Fruit fly (Drosophila melanogaster) whole organism, embryonic: Measurements from ENCODE around the gene TwdlC.

Experiments
- ATbp ChIP-seq: fragments of 200-800 bp; sonication (Bioruptor generic); optimal IDR thresholded peaks from 2 replicates; lab custom pipeline; 2017; ENCODE audit warnings: missing biosample characterization, mild to moderate bottlenecking, missing genetic modification characterization, missing genetic modification reagents
- Bteb2 ChIP-seq: fragments of 200-800 bp; sonication (Bioruptor generic); optimal IDR thresholded peaks from 2 replicates; lab custom pipeline; 2016; ENCODE audit warnings: missing biosample characterization, missing genetic modification characterization
- C15 ChIP-seq: fragments of 200-800 bp; sonication (Bioruptor generic); IDR thresholded peaks from 3 replicates; pipeline ENCODE4 v1.3.6; 2022; ENCODE audit warnings: missing biosample characterization, missing genetic modification characterization
- CG10979 ChIP-seq: fragments of 200-800 bp; sonication (Bioruptor generic); optimal IDR thresholded peaks from 2 replicates; lab custom pipeline; 2018; ENCODE audit warnings: missing biosample characterization, mild to moderate bottlenecking, missing genetic modification characterization, moderate library complexity
- CG12219 ChIP-seq: fragments of 200-800 bp; sonication (Bioruptor generic); optimal IDR thresholded peaks from 3 replicates; lab custom pipeline; 2018; ENCODE audit warnings: missing biosample characterization, mild to moderate bottlenecking, missing genetic modification characterization
- CG12659 ChIP-seq: fragments of 200-800 bp; sonication (Bioruptor generic); optimal IDR thresholded peaks from 3 replicates; lab custom pipeline; 2017; ENCODE audit warnings: mild to moderate bottlenecking, missing biosample characterization, missing genetic modification reagents, missing genetic modification characterization
- CG15601 ChIP-seq: fragments of 200-800 bp; sonication (Bioruptor generic); optimal IDR thresholded peaks from 3 replicates; lab custom pipeline; 2019; ENCODE audit warnings: missing biosample characterization, mild to moderate bottlenecking, missing genetic modification characterization, moderate library complexity
- CG1602 ChIP-seq: fragments of 200-800 bp; sonication (Bioruptor generic); optimal IDR thresholded peaks from 3 replicates; lab custom pipeline; 2016; ENCODE audit warnings: missing biosample characterization, missing genetic modification characterization
- CG17361 ChIP-seq: fragments of 200-800 bp; sonication (Bioruptor generic); IDR thresholded peaks from 3 replicates; pipeline ENCODE4 v1.3.6; 2022; ENCODE audit warnings: missing biosample characterization, missing genetic modification characterization
- CG2129 ChIP-seq: fragments of 200-800 bp; sonication (Bioruptor generic); IDR thresholded peaks from 2 replicates; pipeline ENCODE4 v1.3.6; 2022; ENCODE audit warnings: missing biosample characterization, missing genetic modification characterization; ENCODE audit not compliant: partially characterized antibody
- CG2712 ChIP-seq: fragments of 200-800 bp; optimal IDR thresholded peaks from 3 replicates; lab custom pipeline; 2019; ENCODE audit warnings: missing biosample characterization, mild to moderate bottlenecking, missing genetic modification characterization, moderate library complexity
- CG30431 ChIP-seq: fragments of 200-800 bp; sonication (Bioruptor generic); optimal IDR thresholded peaks from 2 replicates; lab custom pipeline; 2017; ENCODE audit warnings: missing biosample characterization, missing genetic modification characterization
- CG34376 ChIP-seq: fragments of 200-800 bp; sonication (Bioruptor generic); optimal IDR thresholded peaks from 2 replicates; lab custom pipeline; 2018; ENCODE audit warnings: missing biosample characterization, mild to moderate bottlenecking, missing genetic modification characterization
- CG34422 ChIP-seq: fragments of 200-800 bp; sonication (Bioruptor generic); IDR thresholded peaks from 3 replicates; pipeline ENCODE4 v1.3.6; 2022; ENCODE audit warnings: missing biosample characterization, missing genetic modification characterization
- CG4404 ChIP-seq: fragments of 200-800 bp; sonication (Bioruptor generic); IDR thresholded peaks from 2 replicates; pipeline ENCODE4 v1.3.6; 2022; ENCODE audit warnings: missing biosample characterization, missing genetic modification characterization
- CG5180 ChIP-seq: fragments of 200-800 bp; sonication (Bioruptor generic); optimal IDR thresholded peaks from 3 replicates; lab custom pipeline; 2017; ENCODE audit warnings: missing biosample characterization, missing genetic modification characterization, mild to moderate bottlenecking, moderate library complexity, missing genetic modification reagents
- CG5245 ChIP-seq: fragments of 200-800 bp; sonication (Bioruptor generic); optimal IDR thresholded peaks from 3 replicates; lab custom pipeline; 2016; ENCODE audit warnings: missing biosample characterization, missing genetic modification characterization
- CG5953 ChIP-seq: fragments of 200-800 bp; sonication (Bioruptor generic); IDR thresholded peaks from 2 replicates; pipeline ENCODE4 v1.3.6; 2022; ENCODE audit warnings: missing biosample characterization, missing genetic modification characterization
- CG6654 ChIP-seq: fragments of 200-800 bp; sonication (Bioruptor generic); optimal IDR thresholded peaks from 2 replicates; lab custom pipeline; 2017; ENCODE audit warnings: missing biosample characterization, mild to moderate bottlenecking, missing genetic modification characterization
- CG8765 ChIP-seq: fragments of 200-800 bp; sonication (Bioruptor generic); IDR thresholded peaks from 2 replicates; pipeline ENCODE4 v1.3.6; 2022; ENCODE audit warnings: missing biosample characterization, missing genetic modification characterization
- CG8924 ChIP-seq: fragments of 200-800 bp; optimal IDR thresholded peaks from 3 replicates; lab custom pipeline; 2019; ENCODE audit warnings: missing biosample characterization, mild to moderate bottlenecking, missing genetic modification characterization, moderate library complexity
- CG9797 ChIP-seq: fragments of 200-800 bp; sonication (Bioruptor generic); optimal IDR thresholded peaks from 3 replicates; lab custom pipeline; 2018; ENCODE audit warnings: missing biosample characterization, mild to moderate bottlenecking, missing genetic modification characterization
- Dek ChIP-seq: fragments of 200-800 bp; sonication (Bioruptor generic); optimal IDR thresholded peaks from 3 replicates; lab custom pipeline; 2019; ENCODE audit warnings: missing biosample characterization, mild to moderate bottlenecking, missing genetic modification characterization, moderate library complexity
- Ets65A ChIP-seq: fragments of 200-800 bp; sonication (Bioruptor generic); peaks from one replicate; lab custom pipeline; 2016; ENCODE audit warnings: missing biosample characterization, missing genetic modification characterization
- Myb ChIP-seq: fragments of 200-800 bp; sonication (Bioruptor generic); optimal IDR thresholded peaks from 2 replicates; lab custom pipeline; 2016; ENCODE audit warnings: missing biosample characterization, missing genetic modification characterization
- Poxn ChIP-seq: fragments of 200-800 bp; sonication (Bioruptor generic); IDR thresholded peaks from 2 replicates; pipeline ENCODE4 v1.3.6; 2022; ENCODE audit warnings: missing biosample characterization, missing genetic modification characterization
- Sry-δ ChIP-seq: fragments of 200-800 bp; sonication (Bioruptor generic); optimal IDR thresholded peaks from 2 replicates; lab custom pipeline; 2016; ENCODE audit warnings: missing biosample characterization, missing genetic modification characterization
- abd-A ChIP-seq: fragments of 200-800 bp; sonication (Bioruptor generic); optimal IDR thresholded peaks from 3 replicates; lab custom pipeline; 2019; ENCODE audit warnings: missing biosample characterization, mild to moderate bottlenecking, missing genetic modification characterization, moderate library complexity
- ara ChIP-seq: fragments of 200-800 bp; sonication (Bioruptor generic); IDR thresholded peaks from 2 replicates; pipeline ENCODE4 v1.3.6; 2022; ENCODE audit warnings: missing biosample characterization, missing genetic modification characterization
- bab2 ChIP-seq: fragments of 200-800 bp; sonication (Bioruptor generic); optimal IDR thresholded peaks from 2 replicates; lab custom pipeline; 2016; ENCODE audit warnings: missing biosample characterization, missing genetic modification characterization
- bigmax ChIP-seq: fragments of 200-800 bp; sonication (Bioruptor generic); optimal IDR thresholded peaks from 2 replicates; lab custom pipeline; 2018; ENCODE audit warnings: missing biosample characterization, mild to moderate bottlenecking, missing genetic modification characterization
- caup ChIP-seq: fragments of 200-800 bp; sonication (Bioruptor generic); optimal IDR thresholded peaks from 3 replicates; lab custom pipeline; 2017; ENCODE audit warnings: missing biosample characterization, mild to moderate bottlenecking, missing genetic modification characterization, moderate library complexity; ENCODE audit not compliant: severe bottlenecking
- dmrt99B ChIP-seq: fragments of 200-800 bp; sonication (Bioruptor generic); optimal IDR thresholded peaks from 2 replicates; lab custom pipeline; 2018; ENCODE audit warnings: missing biosample characterization, mild to moderate bottlenecking, missing genetic modification characterization, moderate library complexity
- dpn ChIP-seq, 2 experiments: fragments of 200-800 bp; sonication (Bioruptor generic); optimal IDR thresholded peaks; 3 replicates each; lab custom pipeline; 2016; ENCODE audit warnings: missing biosample characterization in 2 of 2, missing genetic modification characterization in 2 of 2
- esg ChIP-seq: fragments of 200-800 bp; sonication (Bioruptor generic); conservative IDR thresholded peaks from 2 replicates; pipeline ENCODE4 v1.3.6; 2022; ENCODE audit warnings: missing biosample characterization, missing genetic modification characterization
- hbn ChIP-seq: fragments of 200-800 bp; sonication (Bioruptor generic); IDR thresholded peaks from 2 replicates; pipeline ENCODE4 v1.3.6; 2022; ENCODE audit warnings: missing biosample characterization, missing genetic modification characterization; ENCODE audit not compliant: partially characterized antibody
- hkb ChIP-seq, 2 experiments: fragments of 200-800 bp in 1 of 2; fragments of >200 bp in 1 of 2; sonication (Bioruptor generic) in 1 of 2; IDR thresholded peaks in 1 of 2; optimal IDR thresholded peaks in 1 of 2; 2 replicates each; pipeline versions ENCODE4 v1.3.6 to Lab custom; 2017 to 2022; ENCODE audit warnings: missing biosample characterization in 1 of 2, missing genetic modification characterization in 1 of 2
- kah ChIP-seq: fragments of 200-800 bp; sonication (Bioruptor generic); optimal IDR thresholded peaks from 2 replicates; lab custom pipeline; 2018; ENCODE audit warnings: missing biosample characterization, mild to moderate bottlenecking, missing genetic modification characterization
- ken ChIP-seq: fragments of 200-800 bp; sonication (Bioruptor generic); IDR thresholded peaks from 3 replicates; pipeline ENCODE4 v1.3.6; 2022; ENCODE audit warnings: missing biosample characterization, missing genetic modification characterization
- nmo ChIP-seq: fragments of 200-800 bp; sonication (Bioruptor generic); optimal IDR thresholded peaks from 2 replicates; lab custom pipeline; 2018; ENCODE audit warnings: missing biosample characterization, mild to moderate bottlenecking, missing genetic modification characterization, moderate library complexity
- oc ChIP-seq: fragments of 200-800 bp; sonication (Bioruptor generic); optimal IDR thresholded peaks from 2 replicates; lab custom pipeline; 2018; ENCODE audit warnings: missing biosample characterization, mild to moderate bottlenecking, missing genetic modification characterization, moderate library complexity
- pan ChIP-seq, 4 experiments: fragments of >200 bp in 3 of 4; fragments of 200-800 bp in 1 of 4; sonication (Bioruptor generic) in 1 of 4; optimal IDR thresholded peaks in 3 of 4; IDR thresholded peaks in 1 of 4; 2 replicates each; pipeline versions ENCODE4 v1.3.6 to Lab custom; 2017 to 2022; ENCODE audit warnings: missing biosample characterization in 2 of 4, missing genetic modification characterization in 2 of 4, mixed read lengths in 1 of 4
- pb ChIP-seq: fragments of 200-800 bp; sonication (Bioruptor generic); optimal IDR thresholded peaks from 3 replicates; lab custom pipeline; 2016; ENCODE audit warnings: missing biosample characterization, missing genetic modification characterization
- pros ChIP-seq: fragments of 200-800 bp; sonication (Bioruptor generic); optimal IDR thresholded peaks from 3 replicates; lab custom pipeline; 2019; ENCODE audit warnings: missing biosample characterization, mild to moderate bottlenecking, missing genetic modification characterization, moderate library complexity
- sim ChIP-seq: fragments of 200-800 bp; sonication (Bioruptor generic); IDR thresholded peaks from 2 replicates; pipeline ENCODE4 v1.3.6; 2022; ENCODE audit warnings: missing biosample characterization, missing genetic modification characterization
- sqz ChIP-seq: fragments of 200-800 bp; sonication (Bioruptor generic); optimal IDR thresholded peaks from 3 replicates; lab custom pipeline; 2018; ENCODE audit warnings: missing biosample characterization, mild to moderate bottlenecking, missing genetic modification characterization
- twi ChIP-seq: fragments of 200-800 bp; optimal IDR thresholded peaks from 2 replicates; lab custom pipeline; 2019; ENCODE audit warnings: missing biosample characterization, mild to moderate bottlenecking, missing genetic modification characterization, moderate library complexity
- vvl ChIP-seq: fragments of 200-800 bp; sonication (Bioruptor generic); IDR thresholded peaks from 2 replicates; pipeline ENCODE4 v1.3.6; 2022; ENCODE audit warnings: missing biosample characterization, missing genetic modification characterization

Gene TwdlC

dm6 chr3R:26954020-26954672 is 40.5 kb upstream of the TwdlC start (continued):
- TF ChIP-seq CG6654 (GFP tag; lab: Kevin White, UChicago) (no peak), hbn (GFP tag; lab: Robert Waterston, UW) (no peak), pan (optimal IDR thresholded peaks at IDR 0.05; lab: Kevin White, UChicago) (no peak), pan (GFP tag; optimal IDR thresholded peaks at IDR 0.05 in 1 of 2, IDR thresholded peaks at IDR 0.05 in 1 of 2) (peak in 1 of 2 experiments; percentile 87), ATbp (peak; percentile 78), Dek (tag; lab: Kevin White, UChicago) (peak; percentile 53), nmo (GFP tag; lab: Kevin White, UChicago) (peak; percentile 86), CG2129 (GFP tag; lab: Robert Waterston, UW) (no peak), CG1602 (GFP tag; lab: Kevin White, UChicago) (peak; percentile 76), sqz (GFP tag; lab: Kevin White, UChicago) (peak; percentile 53), CG5245 (GFP tag; lab: Kevin White, UChicago) (no peak), CG12219 (GFP tag; lab: Kevin White, UChicago) (peak; percentile 25), pb (GFP tag; lab: Kevin White, UChicago) (peak; percentile 1), Bteb2 (GFP tag; lab: Kevin White, UChicago) (no peak), CG10979 (peak; percentile 77), bigmax (GFP tag; lab: Kevin White, UChicago) (no peak), esg (GFP tag; lab: Robert Waterston, UW) (peak; percentile 74), twi (tag; lab: Kevin White, UChicago) (no peak), CG30431 (GFP tag; lab: Kevin White, UChicago) (peak; percentile 60), hkb (optimal IDR thresholded peaks at IDR 0.05; lab: Kevin White, UChicago) (no peak), hkb (GFP tag; IDR thresholded peaks at IDR 0.05; lab: Robert Waterston, UW) (peak; percentile 86), CG5953 (peak; percentile 85), CG17361 (GFP tag; lab: Robert Waterston, UW) (peak; percentile 70), CG8924 (tag; lab: Kevin White, UChicago) (peak; percentile 86), bab2 (GFP tag; lab: Kevin White, UChicago) (no peak), Myb (no peak), vvl (GFP tag; lab: Robert Waterston, UW) (peak; percentile 94), dpn (GFP tag; optimal IDR thresholded peaks at IDR 0.05; lab: Kevin White, UChicago) (peak in 1 of 2 experiments; percentile 74), CG15601 (tag; lab: Kevin White, UChicago) (peak; percentile 53), Poxn (GFP tag; lab: Robert Waterston, UW) (no peak), CG34422 (GFP tag; lab: Robert Waterston, UW) (peak; percentile 86), sim (GFP tag; lab: Robert Waterston, UW) (no peak; the same call in 1 of the 2 replicates), caup (peak; percentile 66), abd-A (tag; lab: Kevin White, UChicago) (no peak), Sry-δ (GFP tag; lab: Kevin White, UChicago) (no peak), C15 (GFP tag; lab: Robert Waterston, UW) (no peak), CG12659 (GFP tag; lab: Kevin White, UChicago) (peak; percentile 43), ara (GFP tag; lab: Robert Waterston, UW) (peak; percentile 79), CG5180 (GFP tag; lab: Kevin White, UChicago) (no peak), CG34376 (GFP tag; lab: Kevin White, UChicago) (no peak), ken (GFP tag; lab: Robert Waterston, UW) (peak; percentile 86), CG4404 (GFP tag; lab: Robert Waterston, UW) (peak; percentile 45), CG9797 (GFP tag; lab: Kevin White, UChicago) (peak; percentile 11), CG2712 (peak; percentile 89), CG8765 (GFP tag; lab: Robert Waterston, UW) (no peak; the same call in 1 of the 2 replicates), kah (GFP tag; lab: Kevin White, UChicago) (peak; percentile 13), dmrt99B (peak; percentile 88), oc (tag; lab: Kevin White, UChicago) (peak; percentile 91), Ets65A (peak; percentile 82), pros (GFP tag; lab: Kevin White, UChicago) (no peak)
